Fruit fly (Drosophila melanogaster) whole organism, embryonic: ENCODE results near the gene Argk1.
A peak's percentile ranks its signal among the peaks of the same experiment; 100 is the strongest.

ENCODE experiments used
- Antp ChIP-seq: fragments of 200-800 bp; sonication (Bioruptor generic); optimal IDR thresholded peaks from 3 replicates; lab custom pipeline; 2016; ENCODE audit warnings: missing biosample characterization, missing genetic modification characterization
- CG10147 ChIP-seq: fragments of 200-800 bp; sonication (Bioruptor generic); optimal IDR thresholded peaks from 2 replicates; lab custom pipeline; 2019; ENCODE audit warnings: missing biosample characterization, mild to moderate bottlenecking, missing genetic modification characterization, moderate library complexity
- CG10366 ChIP-seq: fragments of 200-800 bp; sonication (Bioruptor generic); IDR thresholded peaks from 2 replicates; pipeline ENCODE4 v1.3.6; 2022; ENCODE audit warnings: missing biosample characterization, missing genetic modification characterization
- CG11093 ChIP-seq: fragments of 200-800 bp; sonication (Bioruptor generic); IDR thresholded peaks from 3 replicates; pipeline ENCODE4 v1.3.6; 2022; ENCODE audit warnings: missing biosample characterization, missing genetic modification characterization
- CG11695 ChIP-seq: fragments of 200-800 bp; sonication (Bioruptor generic); IDR thresholded peaks from 3 replicates; pipeline ENCODE4 v1.3.6; 2022; ENCODE audit warnings: missing biosample characterization, missing genetic modification characterization
- CG14014 ChIP-seq: fragments of 200-800 bp; sonication (Bioruptor generic); IDR thresholded peaks from 2 replicates; pipeline ENCODE4 v1.3.6; 2022; ENCODE audit warnings: missing biosample characterization, missing genetic modification characterization
- CG14441 ChIP-seq: fragments of 200-800 bp; sonication (Bioruptor generic); IDR thresholded peaks from 2 replicates; pipeline ENCODE4 v1.3.6; 2022; ENCODE audit warnings: missing biosample characterization, missing genetic modification characterization
- CG15479 ChIP-seq: fragments of 200-800 bp; sonication (Bioruptor generic); optimal IDR thresholded peaks from 3 replicates; lab custom pipeline; 2019; ENCODE audit warnings: missing biosample characterization, mild to moderate bottlenecking, missing genetic modification characterization, moderate library complexity
- CG1603 ChIP-seq: fragments of 200-800 bp; sonication (Bioruptor generic); optimal IDR thresholded peaks from 2 replicates; lab custom pipeline; 2019; ENCODE audit warnings: missing biosample characterization, mild to moderate bottlenecking, missing genetic modification characterization, moderate library complexity
- CG17361 ChIP-seq: fragments of 200-800 bp; sonication (Bioruptor generic); IDR thresholded peaks from 3 replicates; pipeline ENCODE4 v1.3.6; 2022; ENCODE audit warnings: missing biosample characterization, missing genetic modification characterization
- CG17385 ChIP-seq: fragments of 200-800 bp; sonication (Bioruptor generic); optimal IDR thresholded peaks from 3 replicates; lab custom pipeline; 2018; ENCODE audit warnings: missing biosample characterization, mild to moderate bottlenecking, missing genetic modification characterization
- CG17568 ChIP-seq: fragments of 200-800 bp; sonication (Bioruptor generic); optimal IDR thresholded peaks from 2 replicates; lab custom pipeline; 2018; ENCODE audit warnings: missing biosample characterization, mild to moderate bottlenecking, missing genetic modification characterization, moderate library complexity
- CG2116 ChIP-seq: fragments of 200-800 bp; sonication (Bioruptor generic); optimal IDR thresholded peaks from 3 replicates; lab custom pipeline; 2018; ENCODE audit warnings: missing biosample characterization, mild to moderate bottlenecking, missing genetic modification characterization
- CG30431 ChIP-seq: fragments of 200-800 bp; sonication (Bioruptor generic); optimal IDR thresholded peaks from 2 replicates; lab custom pipeline; 2017; ENCODE audit warnings: missing biosample characterization, missing genetic modification characterization
- CG34224 ChIP-seq: fragments of 200-800 bp; sonication (Bioruptor generic); IDR thresholded peaks from 3 replicates; pipeline ENCODE4 v1.3.6; 2022; ENCODE audit warnings: missing biosample characterization, missing genetic modification characterization; ENCODE audit not compliant: partially characterized antibody
- CG3847 ChIP-seq: fragments of 200-800 bp; sonication (Bioruptor generic); IDR thresholded peaks from 2 replicates; pipeline ENCODE4 v1.3.6; 2022; ENCODE audit warnings: missing biosample characterization, missing genetic modification characterization
- CG4707 ChIP-seq: fragments of 200-800 bp; sonication (Bioruptor generic); optimal IDR thresholded peaks from 2 replicates; lab custom pipeline; 2018; ENCODE audit warnings: missing biosample characterization, mild to moderate bottlenecking, missing genetic modification characterization, moderate library complexity
- CG4820 ChIP-seq: fragments of 200-800 bp; sonication (Bioruptor generic); optimal IDR thresholded peaks from 3 replicates; lab custom pipeline; 2016; ENCODE audit warnings: missing biosample characterization, missing genetic modification characterization
- CG6683 ChIP-seq: fragments of 200-800 bp; sonication (Bioruptor generic); optimal IDR thresholded peaks from 2 replicates; lab custom pipeline; 2017; ENCODE audit warnings: missing biosample characterization, mild to moderate bottlenecking, missing genetic modification characterization, missing genetic modification reagents
- CG6813 ChIP-seq: fragments of 200-800 bp; sonication (Bioruptor generic); optimal IDR thresholded peaks from 2 replicates; lab custom pipeline; 2017; ENCODE audit warnings: missing biosample characterization, missing genetic modification characterization, mild to moderate bottlenecking, moderate library complexity, missing genetic modification reagents
- D ChIP-seq, 2 experiments: fragments of 200-800 bp in 1 of 2; fragments of >200 bp in 1 of 2; sonication (Bioruptor generic) in 1 of 2; optimal IDR thresholded peaks; 2 replicates in 1 of 2; 3 replicates in 1 of 2; lab custom pipeline; 2017; ENCODE audit warnings: mild to moderate bottlenecking in 1 of 2, missing biosample characterization in 1 of 2, missing genetic modification characterization in 1 of 2, missing genetic modification reagents in 1 of 2
- Dbx ChIP-seq: fragments of 200-800 bp; sonication (Bioruptor generic); IDR thresholded peaks from 3 replicates; pipeline ENCODE4 v1.3.6; 2022; ENCODE audit warnings: missing biosample characterization, missing genetic modification characterization
- Deaf1 ChIP-seq: fragments of 200-800 bp; optimal IDR thresholded peaks from 3 replicates; lab custom pipeline; 2019; ENCODE audit warnings: missing biosample characterization, mild to moderate bottlenecking, missing genetic modification characterization, moderate library complexity
- Dfd ChIP-seq, 2 experiments: fragments of >200 bp; optimal IDR thresholded peaks; 2 replicates each; lab custom pipeline; 2017; ENCODE audit warnings: missing biosample characterization in 2 of 2, missing genetic modification characterization in 2 of 2
- Hand ChIP-seq: fragments of 200-800 bp; sonication (Bioruptor generic); optimal IDR thresholded peaks from 2 replicates; lab custom pipeline; 2017; ENCODE audit warnings: mild to moderate bottlenecking, missing biosample characterization, missing genetic modification reagents, missing genetic modification characterization
- Hmx ChIP-seq: fragments of 200-800 bp; sonication (Bioruptor generic); optimal IDR thresholded peaks from 2 replicates; lab custom pipeline; 2016; ENCODE audit warnings: missing biosample characterization, missing genetic modification characterization
- Mrtf ChIP-seq: fragments of 200-800 bp; sonication (Bioruptor generic); IDR thresholded peaks from 3 replicates; pipeline ENCODE4 v1.3.6; 2022; ENCODE audit warnings: missing biosample characterization, missing genetic modification characterization
- Myb ChIP-seq: fragments of 200-800 bp; sonication (Bioruptor generic); optimal IDR thresholded peaks from 2 replicates; lab custom pipeline; 2016; ENCODE audit warnings: missing biosample characterization, missing genetic modification characterization
- Nf-YA ChIP-seq: fragments of 200-800 bp; sonication (Bioruptor generic); IDR thresholded peaks from 2 replicates; pipeline ENCODE4 v1.3.6; 2022; ENCODE audit warnings: missing biosample characterization, missing genetic modification characterization
- Sin3A ChIP-seq: fragments of >200 bp; optimal IDR thresholded peaks from 2 replicates; lab custom pipeline; 2018
- Sox100B ChIP-seq: fragments of 200-800 bp; sonication (Bioruptor generic); optimal IDR thresholded peaks from 3 replicates; lab custom pipeline; 2018; ENCODE audit warnings: missing biosample characterization, mild to moderate bottlenecking, missing genetic modification characterization
- Sry-δ ChIP-seq: fragments of 200-800 bp; sonication (Bioruptor generic); optimal IDR thresholded peaks from 2 replicates; lab custom pipeline; 2016; ENCODE audit warnings: missing biosample characterization, missing genetic modification characterization
- ap ChIP-seq: fragments of 200-800 bp; sonication (Bioruptor generic); IDR thresholded peaks from 2 replicates; pipeline ENCODE4 v1.3.6; 2022; ENCODE audit warnings: missing biosample characterization, missing genetic modification characterization
- btn ChIP-seq: fragments of 200-800 bp; sonication (Bioruptor generic); optimal IDR thresholded peaks from 2 replicates; lab custom pipeline; 2016; ENCODE audit warnings: missing biosample characterization, missing genetic modification characterization
- crc ChIP-seq: fragments of 200-800 bp; sonication (Bioruptor generic); optimal IDR thresholded peaks from 2 replicates; lab custom pipeline; 2016; ENCODE audit warnings: missing biosample characterization, missing genetic modification characterization
- dmrt99B ChIP-seq: fragments of 200-800 bp; sonication (Bioruptor generic); optimal IDR thresholded peaks from 2 replicates; lab custom pipeline; 2018; ENCODE audit warnings: missing biosample characterization, mild to moderate bottlenecking, missing genetic modification characterization, moderate library complexity
- emc ChIP-seq: fragments of 200-800 bp; sonication (Bioruptor generic); optimal IDR thresholded peaks from 2 replicates; lab custom pipeline; 2016; ENCODE audit warnings: missing biosample characterization, missing genetic modification characterization
- exex ChIP-seq: fragments of 200-800 bp; sonication (Bioruptor generic); optimal IDR thresholded peaks from 4 replicates; lab custom pipeline; 2018; ENCODE audit warnings: missing biosample characterization, mild to moderate bottlenecking, missing genetic modification characterization, moderate library complexity
- gem ChIP-seq: fragments of 200-800 bp; sonication (Bioruptor generic); optimal IDR thresholded peaks from 2 replicates; lab custom pipeline; 2019; ENCODE audit warnings: missing biosample characterization, mild to moderate bottlenecking, missing genetic modification characterization, moderate library complexity
- inv ChIP-seq: fragments of 200-800 bp; sonication (Bioruptor generic); IDR thresholded peaks from 2 replicates; pipeline ENCODE4 v1.3.6; 2022; ENCODE audit warnings: missing biosample characterization, missing genetic modification characterization; ENCODE audit not compliant: partially characterized antibody
- jumu ChIP-seq: fragments of 200-800 bp; sonication (Bioruptor generic); optimal IDR thresholded peaks from 3 replicates; lab custom pipeline; 2016; ENCODE audit warnings: missing biosample characterization, missing genetic modification characterization
- lbe ChIP-seq: fragments of 200-800 bp; sonication (Bioruptor generic); optimal IDR thresholded peaks from 2 replicates; lab custom pipeline; 2016; ENCODE audit warnings: missing biosample characterization, mild to moderate bottlenecking, missing genetic modification characterization
- nau ChIP-seq: fragments of 200-800 bp; sonication (Bioruptor generic); optimal IDR thresholded peaks from 3 replicates; lab custom pipeline; 2017; ENCODE audit warnings: missing biosample characterization, mild to moderate bottlenecking, missing genetic modification characterization, missing genetic modification reagents
- nerfin-2 ChIP-seq: fragments of 200-800 bp; sonication (Bioruptor generic); IDR thresholded peaks from 2 replicates; pipeline ENCODE4 v1.3.6; 2022; ENCODE audit warnings: missing biosample characterization, missing genetic modification characterization; ENCODE audit not compliant: partially characterized antibody
- otp ChIP-seq: fragments of 200-800 bp; sonication (Bioruptor generic); IDR thresholded peaks from 3 replicates; pipeline ENCODE4, ENCODE4 v1.3.6; 2022; ENCODE audit warnings: missing biosample characterization, missing genetic modification characterization
- run ChIP-seq: fragments of 200-800 bp; sonication (Bioruptor generic); optimal IDR thresholded peaks from 3 replicates; lab custom pipeline; 2018; ENCODE audit warnings: missing biosample characterization, mild to moderate bottlenecking, missing genetic modification characterization
- twi ChIP-seq: fragments of 200-800 bp; optimal IDR thresholded peaks from 2 replicates; lab custom pipeline; 2019; ENCODE audit warnings: missing biosample characterization, mild to moderate bottlenecking, missing genetic modification characterization, moderate library complexity
- vvl ChIP-seq: fragments of 200-800 bp; sonication (Bioruptor generic); IDR thresholded peaks from 2 replicates; pipeline ENCODE4 v1.3.6; 2022; ENCODE audit warnings: missing biosample characterization, missing genetic modification characterization
- zf30C ChIP-seq: fragments of 200-800 bp; sonication (Bioruptor generic); optimal IDR thresholded peaks from 3 replicates; lab custom pipeline; 2018; ENCODE audit warnings: missing biosample characterization, mild to moderate bottlenecking, missing genetic modification characterization
- zfh2 ChIP-seq: fragments of 200-800 bp; sonication (Bioruptor generic); optimal IDR thresholded peaks from 2 replicates; lab custom pipeline; 2016; ENCODE audit warnings: missing biosample characterization, missing genetic modification characterization

The Argk1 gene

DNA sequence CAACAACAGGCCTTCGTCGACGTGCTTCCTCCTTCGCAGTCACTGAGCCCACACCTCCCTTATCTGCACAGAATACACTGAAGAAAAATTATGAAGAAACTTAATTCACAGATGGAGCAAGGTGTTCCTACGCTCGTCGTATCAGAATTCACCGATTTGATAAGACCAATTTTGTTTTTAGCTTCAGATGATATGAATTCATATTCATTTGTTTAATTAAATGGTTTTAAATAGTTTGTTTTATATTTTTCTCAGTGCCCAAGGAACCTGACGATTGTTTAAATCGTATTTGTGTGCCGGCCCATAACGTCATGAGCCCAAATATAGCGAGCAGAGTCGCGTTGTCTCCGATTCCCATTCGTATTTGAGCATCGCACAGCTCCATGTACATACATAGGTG, 42.2 kb downstream of the Argk1 start (continued):
- TF ChIP-seq crc (GFP tag; lab: Kevin White, UChicago) (peak; percentile 15), Dbx (GFP tag; lab: Robert Waterston, UW) (no peak), btn (GFP tag; lab: Kevin White, UChicago) (peak; percentile 63), Sox100B (GFP tag; lab: Kevin White, UChicago) (peak; percentile 26), CG10366 (peak; percentile 31), CG17568 (peak; percentile 32), CG11093 (no peak; the same call in 2 of the 3 replicates), Dfd (GFP tag; optimal IDR thresholded peaks at IDR 0.05; lab: Kevin White, UChicago) (no peak), Myb (GFP tag; lab: Kevin White, UChicago) (peak; percentile 17), CG4820 (GFP tag; lab: Kevin White, UChicago) (peak; percentile 64), CG2116 (GFP tag; lab: Kevin White, UChicago) (peak; percentile 17), CG34224 (no peak), ap (0 out of 2 replicates have a peak, but pooled peaks have one; percentile 12), CG14014 (GFP tag; lab: Robert Waterston, UW) (no peak), jumu (GFP tag; lab: Kevin White, UChicago) (peak; percentile 23), Deaf1 (tag; lab: Kevin White, UChicago) (peak; percentile 45), Nf-YA (GFP tag; lab: Robert Waterston, UW) (0 out of 2 replicates have a peak, but pooled peaks have one; percentile 10), CG3847 (GFP tag; lab: Robert Waterston, UW) (0 out of 2 replicates have a peak, but pooled peaks have one; percentile 19), CG11695 (GFP tag; lab: Robert Waterston, UW) (peak; percentile 55; the same call in 1 of the 3 replicates), Hand (GFP tag; lab: Kevin White, UChicago) (no peak), gem (tag; lab: Kevin White, UChicago) (peak; percentile 80), nau (no peak), CG1603 (tag; lab: Kevin White, UChicago) (peak; percentile 74), dmrt99B (tag; lab: Kevin White, UChicago) (peak; percentile 59), lbe (GFP tag; lab: Kevin White, UChicago) (no peak), Sry-δ (GFP tag; lab: Kevin White, UChicago) (peak; percentile 20), CG15479 (GFP tag; lab: Kevin White, UChicago) (peak; percentile 80), inv (GFP tag; lab: Robert Waterston, UW) (no peak), CG17361 (GFP tag; lab: Robert Waterston, UW) (peak; percentile 73), nerfin-2 (GFP tag; lab: Robert Waterston, UW) (no peak), CG14441 (GFP tag; lab: Robert Waterston, UW) (peak; percentile 28; the same call in 1 of the 2 replicates), CG30431 (GFP tag; lab: Kevin White, UChicago) (peak; percentile 77), CG17385 (GFP tag; lab: Kevin White, UChicago) (peak; percentile 47), CG10147 (GFP tag; lab: Kevin White, UChicago) (peak; percentile 32), zf30C (peak; percentile 90), run (tag; lab: Kevin White, UChicago) (no peak), exex (no peak), D (optimal IDR thresholded peaks at IDR 0.05; lab: Kevin White, UChicago) (no peak), D (GFP tag; optimal IDR thresholded peaks at IDR 0.05; lab: Kevin White, UChicago) (peak; percentile 55), Sin3A (no peak), CG6813 (GFP tag; lab: Kevin White, UChicago) (peak; percentile 24), twi (peak; percentile 57), zfh2 (peak; percentile 6), otp (GFP tag; lab: Robert Waterston, UW) (peak; percentile 29; the same call in 1 of the 3 replicates), CG4707 (GFP tag; lab: Kevin White, UChicago) (peak; percentile 26), CG6683 (GFP tag; lab: Kevin White, UChicago) (no peak), emc (GFP tag; lab: Kevin White, UChicago) (no peak), Mrtf (GFP tag; lab: Robert Waterston, UW) (0 out of 3 replicates have a peak, but pooled peaks have one; percentile 7), Hmx (GFP tag; lab: Kevin White, UChicago) (no peak), vvl (GFP tag; lab: Robert Waterston, UW) (peak; percentile 82), Antp (GFP tag; lab: Kevin White, UChicago) (peak; percentile 28)
